Worm (Caenorhabditis elegans): ENCODE data around the gene trh-1.

DNA sequence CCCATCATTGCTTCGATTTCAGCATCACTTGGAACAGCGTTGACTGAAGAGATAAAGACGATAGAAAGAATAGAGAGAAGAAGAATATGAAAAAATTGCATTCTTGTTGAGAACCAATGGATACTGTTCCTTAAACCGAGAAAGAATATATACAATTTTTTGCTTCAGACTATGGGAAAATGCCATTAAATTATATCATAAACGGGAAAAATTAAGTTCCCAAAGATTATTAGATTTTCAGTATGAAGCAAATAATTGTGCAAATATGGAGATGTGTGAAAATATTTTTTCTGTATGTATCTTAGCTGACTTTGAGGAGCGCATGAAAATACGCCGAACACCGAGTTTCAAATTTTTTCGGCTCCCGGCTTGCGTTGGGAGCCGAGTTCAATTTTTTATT, 39.1 kb downstream of the trh-1 start, which contains the start of gene T02D1.9:
- TF ChIP-seq him-1 (tag; optimal IDR thresholded peaks at IDR 0.05) = no peak
- no peak for TF ChIP-seq W03F9.2 (tag; optimal IDR thresholded peaks at IDR 0.05)
- no peak for TF ChIP-seq dao-5 (tag; optimal IDR thresholded peaks at IDR 0.05)
